Fruit fly (Drosophila melanogaster) whole organism, embryonic: Measurements from ENCODE around the gene path.

ENCODE experiments used
- CG10979 ChIP-seq: fragments of 200-800 bp; sonication (Bioruptor generic); optimal IDR thresholded peaks from 2 replicates; lab custom pipeline; 2018; ENCODE audit warnings: missing biosample characterization, mild to moderate bottlenecking, missing genetic modification characterization, moderate library complexity
- CG11398 ChIP-seq: fragments of 200-800 bp; sonication (Bioruptor generic); optimal IDR thresholded peaks from 2 replicates; lab custom pipeline; 2016; ENCODE audit warnings: missing biosample characterization, missing genetic modification characterization
- CG11695 ChIP-seq: fragments of 200-800 bp; sonication (Bioruptor generic); IDR thresholded peaks from 3 replicates; pipeline ENCODE4 v1.3.6; 2022; ENCODE audit warnings: missing biosample characterization, missing genetic modification characterization
- CG12299 ChIP-seq: fragments of 200-800 bp; sonication (Bioruptor generic); optimal IDR thresholded peaks from 2 replicates; lab custom pipeline; 2018; ENCODE audit warnings: missing biosample characterization, mild to moderate bottlenecking, missing genetic modification characterization
- CG1233 ChIP-seq: fragments of 200-800 bp; sonication (Bioruptor generic); optimal IDR thresholded peaks from 4 replicates; lab custom pipeline; 2018; ENCODE audit warnings: missing biosample characterization, mild to moderate bottlenecking, missing genetic modification characterization
- CG14441 ChIP-seq: fragments of 200-800 bp; sonication (Bioruptor generic); IDR thresholded peaks from 2 replicates; pipeline ENCODE4 v1.3.6; 2022; ENCODE audit warnings: missing biosample characterization, missing genetic modification characterization
- CG1602 ChIP-seq: fragments of 200-800 bp; sonication (Bioruptor generic); optimal IDR thresholded peaks from 3 replicates; lab custom pipeline; 2016; ENCODE audit warnings: missing biosample characterization, missing genetic modification characterization
- CG17802 ChIP-seq: fragments of 200-800 bp; sonication (Bioruptor generic); optimal IDR thresholded peaks from 2 replicates; lab custom pipeline; 2018; ENCODE audit warnings: missing biosample characterization, mild to moderate bottlenecking, missing genetic modification characterization, moderate library complexity
- CG1792 ChIP-seq: fragments of 200-800 bp; sonication (Bioruptor generic); optimal IDR thresholded peaks from 2 replicates; lab custom pipeline; 2016; ENCODE audit warnings: missing biosample characterization, missing genetic modification characterization
- CG2129 ChIP-seq: fragments of 200-800 bp; sonication (Bioruptor generic); IDR thresholded peaks from 2 replicates; pipeline ENCODE4 v1.3.6; 2022; ENCODE audit warnings: missing biosample characterization, missing genetic modification characterization; ENCODE audit not compliant: partially characterized antibody
- CG4854 ChIP-seq: fragments of 200-800 bp; sonication (Bioruptor generic); optimal IDR thresholded peaks from 2 replicates; lab custom pipeline; 2016; ENCODE audit warnings: missing biosample characterization, missing genetic modification characterization, inconsistent platforms
- CG6791 ChIP-seq: fragments of 200-800 bp; sonication (Bioruptor generic); IDR thresholded peaks from 3 replicates; pipeline ENCODE4 v1.3.6; 2022; ENCODE audit warnings: missing biosample characterization, missing genetic modification characterization; ENCODE audit not compliant: partially characterized antibody
- CG6854 ChIP-seq: fragments of 200-800 bp; sonication (Bioruptor generic); optimal IDR thresholded peaks from 3 replicates; lab custom pipeline; 2017; ENCODE audit warnings: missing biosample characterization, mild to moderate bottlenecking, missing genetic modification characterization
- CG7839 ChIP-seq: fragments of 200-800 bp; sonication (Bioruptor generic); optimal IDR thresholded peaks from 3 replicates; lab custom pipeline; 2018; ENCODE audit warnings: missing biosample characterization, mild to moderate bottlenecking, missing genetic modification characterization, moderate library complexity
- CG9609 ChIP-seq: fragments of 200-800 bp; sonication (Bioruptor generic); optimal IDR thresholded peaks from 3 replicates; lab custom pipeline; 2016; ENCODE audit warnings: missing biosample characterization, missing genetic modification characterization
- Camta ChIP-seq: fragments of 200-800 bp; sonication (Bioruptor generic); optimal IDR thresholded peaks from 2 replicates; lab custom pipeline; 2016; ENCODE audit warnings: missing biosample characterization, missing genetic modification characterization
- CoRest ChIP-seq: fragments of 200-800 bp; sonication (Bioruptor generic); optimal IDR thresholded peaks from 3 replicates; lab custom pipeline; 2018; ENCODE audit warnings: missing biosample characterization, mild to moderate bottlenecking, missing genetic modification characterization, moderate library complexity
- Dfd ChIP-seq, 2 experiments: fragments of >200 bp; optimal IDR thresholded peaks; 2 replicates each; lab custom pipeline; 2017; ENCODE audit warnings: missing biosample characterization in 2 of 2, missing genetic modification characterization in 2 of 2
- Dref ChIP-seq: fragments of 200-800 bp; sonication (Bioruptor generic); IDR thresholded peaks from 2 replicates; pipeline ENCODE4 v1.3.6; 2022; ENCODE audit warnings: missing biosample characterization, missing genetic modification characterization
- Ets65A ChIP-seq: fragments of 200-800 bp; sonication (Bioruptor generic); peaks from one replicate; lab custom pipeline; 2016; ENCODE audit warnings: missing biosample characterization, missing genetic modification characterization
- Fer1 ChIP-seq: fragments of 200-800 bp; sonication (Bioruptor generic); optimal IDR thresholded peaks from 2 replicates; lab custom pipeline; 2017; ENCODE audit warnings: missing biosample characterization, mild to moderate bottlenecking, missing genetic modification characterization
- Gsc ChIP-seq: fragments of 200-800 bp; sonication (Bioruptor generic); IDR thresholded peaks from 2 replicates; pipeline ENCODE4 v1.3.6; 2022; ENCODE audit warnings: missing biosample characterization, missing genetic modification characterization
- HLH3B ChIP-seq: fragments of 200-800 bp; sonication (Bioruptor generic); IDR thresholded peaks from 2 replicates; pipeline ENCODE4 v1.3.6; 2022; ENCODE audit warnings: missing biosample characterization, missing genetic modification characterization
- Hmx ChIP-seq: fragments of 200-800 bp; sonication (Bioruptor generic); optimal IDR thresholded peaks from 2 replicates; lab custom pipeline; 2016; ENCODE audit warnings: missing biosample characterization, missing genetic modification characterization
- Jarid2 ChIP-seq: fragments of 200-800 bp; sonication (Bioruptor generic); optimal IDR thresholded peaks from 3 replicates; lab custom pipeline; 2017; ENCODE audit warnings: mild to moderate bottlenecking, missing biosample characterization, missing genetic modification reagents, missing genetic modification characterization
- Optix ChIP-seq: fragments of 200-800 bp; sonication (Bioruptor generic); IDR thresholded peaks from 3 replicates; pipeline ENCODE4 v1.3.6; 2022; ENCODE audit warnings: missing biosample characterization, missing genetic modification characterization
- Rfx ChIP-seq: fragments of 200-800 bp; sonication (Bioruptor generic); IDR thresholded peaks from 2 replicates; pipeline ENCODE4 v1.3.6; 2022; ENCODE audit warnings: missing biosample characterization, missing genetic modification characterization
- TFAM ChIP-seq: fragments of 200-800 bp; sonication (Bioruptor generic); optimal IDR thresholded peaks from 2 replicates; lab custom pipeline; 2017; ENCODE audit warnings: missing biosample characterization, missing genetic modification characterization, inconsistent platforms
- Xrp1 ChIP-seq: fragments of 200-800 bp; sonication (Bioruptor generic); IDR thresholded peaks from 2 replicates; pipeline ENCODE4 v1.3.6; 2022; ENCODE audit warnings: missing biosample characterization, missing genetic modification characterization
- ato ChIP-seq: fragments of 200-800 bp; sonication (Bioruptor generic); IDR thresholded peaks from 2 replicates; pipeline ENCODE4 v1.3.6; 2022; ENCODE audit warnings: missing biosample characterization, missing genetic modification characterization; ENCODE audit not compliant: partially characterized antibody
- az2 ChIP-seq: fragments of 200-800 bp; sonication (Bioruptor generic); optimal IDR thresholded peaks from 3 replicates; lab custom pipeline; 2016; ENCODE audit warnings: missing biosample characterization, missing genetic modification characterization
- bab2 ChIP-seq: fragments of 200-800 bp; sonication (Bioruptor generic); optimal IDR thresholded peaks from 2 replicates; lab custom pipeline; 2016; ENCODE audit warnings: missing biosample characterization, missing genetic modification characterization
- caup ChIP-seq: fragments of 200-800 bp; sonication (Bioruptor generic); optimal IDR thresholded peaks from 3 replicates; lab custom pipeline; 2017; ENCODE audit warnings: missing biosample characterization, mild to moderate bottlenecking, missing genetic modification characterization, moderate library complexity; ENCODE audit not compliant: severe bottlenecking
- fd102C ChIP-seq: fragments of 200-800 bp; sonication (Bioruptor generic); optimal IDR thresholded peaks from 2 replicates; lab custom pipeline; 2018; ENCODE audit warnings: missing biosample characterization, mild to moderate bottlenecking, missing genetic modification characterization, moderate library complexity
- gro ChIP-seq: fragments of 200-800 bp; sonication (Bioruptor generic); optimal IDR thresholded peaks from 2 replicates; lab custom pipeline; 2016; ENCODE audit warnings: missing biosample characterization, missing genetic modification characterization
- jigr1 ChIP-seq: fragments of 200-800 bp; sonication (Bioruptor generic); IDR thresholded peaks from 3 replicates; pipeline ENCODE4 v1.3.6; 2022; ENCODE audit warnings: missing biosample characterization, missing genetic modification characterization
- jing ChIP-seq: fragments of 200-800 bp; sonication (Bioruptor generic); optimal IDR thresholded peaks from 2 replicates; lab custom pipeline; 2018; ENCODE audit warnings: missing biosample characterization, mild to moderate bottlenecking, missing genetic modification characterization
- mld ChIP-seq: fragments of 200-800 bp; sonication (Bioruptor generic); IDR thresholded peaks from 3 replicates; pipeline ENCODE4 v1.3.6; 2022; ENCODE audit warnings: missing biosample characterization, missing genetic modification characterization; ENCODE audit not compliant: partially characterized antibody
- nerfin-2 ChIP-seq: fragments of 200-800 bp; sonication (Bioruptor generic); IDR thresholded peaks from 2 replicates; pipeline ENCODE4 v1.3.6; 2022; ENCODE audit warnings: missing biosample characterization, missing genetic modification characterization; ENCODE audit not compliant: partially characterized antibody
- oc ChIP-seq: fragments of 200-800 bp; sonication (Bioruptor generic); optimal IDR thresholded peaks from 2 replicates; lab custom pipeline; 2018; ENCODE audit warnings: missing biosample characterization, mild to moderate bottlenecking, missing genetic modification characterization, moderate library complexity
- pfk ChIP-seq: fragments of 200-800 bp; sonication (Bioruptor generic); optimal IDR thresholded peaks from 2 replicates; lab custom pipeline; 2018; ENCODE audit warnings: missing biosample characterization, mild to moderate bottlenecking, missing genetic modification characterization, moderate library complexity
- phol ChIP-seq: fragments of 200-800 bp; sonication (Bioruptor generic); optimal IDR thresholded peaks from 3 replicates; lab custom pipeline; 2018; ENCODE audit warnings: missing biosample characterization, mild to moderate bottlenecking, missing genetic modification characterization, moderate library complexity
- schlank ChIP-seq: fragments of 200-800 bp; sonication (Bioruptor generic); optimal IDR thresholded peaks from 2 replicates; lab custom pipeline; 2018; ENCODE audit warnings: missing biosample characterization, mild to moderate bottlenecking, missing genetic modification characterization
- sd ChIP-seq: fragments of 200-800 bp; sonication (Bioruptor generic); optimal IDR thresholded peaks from 3 replicates; lab custom pipeline; 2018; ENCODE audit warnings: missing biosample characterization, mild to moderate bottlenecking, missing genetic modification characterization, moderate library complexity
- tap ChIP-seq: fragments of 200-800 bp; optimal IDR thresholded peaks from 3 replicates; lab custom pipeline; 2019; ENCODE audit warnings: missing biosample characterization, mild to moderate bottlenecking, missing genetic modification characterization, moderate library complexity
- tgo ChIP-seq: fragments of 200-800 bp; sonication (Bioruptor generic); IDR thresholded peaks from 3 replicates; pipeline ENCODE4 v1.3.6; 2022; ENCODE audit warnings: missing biosample characterization, missing genetic modification characterization
- tin ChIP-seq: fragments of 200-800 bp; sonication (Bioruptor generic); optimal IDR thresholded peaks from 3 replicates; lab custom pipeline; 2016; ENCODE audit warnings: missing biosample characterization, missing genetic modification characterization
- tup ChIP-seq: fragments of 200-800 bp; sonication (Bioruptor generic); optimal IDR thresholded peaks from 2 replicates; lab custom pipeline; 2016; ENCODE audit warnings: missing biosample characterization, mild to moderate bottlenecking, missing genetic modification characterization, moderate library complexity
- wek ChIP-seq: fragments of 200-800 bp; sonication (Bioruptor generic); optimal IDR thresholded peaks from 3 replicates; lab custom pipeline; 2018; ENCODE audit warnings: missing biosample characterization, mild to moderate bottlenecking, missing genetic modification characterization, moderate library complexity

Gene path

dm6 chr3L:9503552-9504317 is 1.4 kb downstream of the path start:
- no peak for TF ChIP-seq mld
- TF ChIP-seq Xrp1 (GFP tag; lab: Robert Waterston, UW): peak; percentile 24; the same call in 1 of the 2 replicates
- peak; percentile 1 for TF ChIP-seq Fer1
- no peak for TF ChIP-seq wek (GFP tag; lab: Kevin White, UChicago)
- no peak for TF ChIP-seq Jarid2 (GFP tag; lab: Kevin White, UChicago)
- no peak for TF ChIP-seq Dref (GFP tag; lab: Robert Waterston, UW)
- no peak for TF ChIP-seq schlank (tag; lab: Kevin White, UChicago)
- no peak for TF ChIP-seq CG11695 (GFP tag; lab: Robert Waterston, UW)
- TF ChIP-seq fd102C (GFP tag; lab: Kevin White, UChicago): no peak
- TF ChIP-seq ato (GFP tag; lab: Robert Waterston, UW): no peak
- no peak for TF ChIP-seq oc (tag; lab: Kevin White, UChicago)
- peak; percentile 26 for TF ChIP-seq CG10979 (tag; lab: Kevin White, UChicago)
- TF ChIP-seq jing (GFP tag; lab: Kevin White, UChicago): no peak
- no peak for TF ChIP-seq Optix (GFP tag; lab: Robert Waterston, UW)
- TF ChIP-seq TFAM: no peak
- no peak for TF ChIP-seq CG17802 (tag; lab: Kevin White, UChicago)
- TF ChIP-seq CG9609: no peak
- TF ChIP-seq CG1233 (GFP tag; lab: Kevin White, UChicago): peak; percentile 30
- TF ChIP-seq phol (tag; lab: Kevin White, UChicago): peak; percentile 15
- TF ChIP-seq tup (GFP tag; lab: Kevin White, UChicago): no peak
- TF ChIP-seq tgo (GFP tag; lab: Robert Waterston, UW): no peak
- TF ChIP-seq nerfin-2 (GFP tag; lab: Robert Waterston, UW): no peak
- TF ChIP-seq CG4854: no peak
- TF ChIP-seq Camta (GFP tag; lab: Kevin White, UChicago): no peak
- peak; percentile 25 for TF ChIP-seq caup (GFP tag; lab: Kevin White, UChicago)
- peak; percentile 31 for TF ChIP-seq CG6854 (GFP tag; lab: Kevin White, UChicago)
- no peak for TF ChIP-seq CG12299 (tag; lab: Kevin White, UChicago)
- no peak for TF ChIP-seq az2
- TF ChIP-seq bab2 (GFP tag; lab: Kevin White, UChicago): peak; percentile 10
- 0 out of 2 replicates have a peak, but pooled peaks have one; percentile 18 for TF ChIP-seq HLH3B (GFP tag; lab: Robert Waterston, UW)
- TF ChIP-seq gro (GFP tag; lab: Kevin White, UChicago): no peak
- no peak for TF ChIP-seq CoRest (tag; lab: Kevin White, UChicago)
- TF ChIP-seq tin (GFP tag; lab: Kevin White, UChicago): peak; percentile 11
- no peak for TF ChIP-seq CG6791 (GFP tag; lab: Robert Waterston, UW)
- TF ChIP-seq CG1792 (GFP tag; lab: Kevin White, UChicago): no peak
- TF ChIP-seq CG2129: no peak
- TF ChIP-seq CG11398: no peak
- no peak for TF ChIP-seq Gsc (GFP tag; lab: Robert Waterston, UW)
- no peak for TF ChIP-seq Ets65A
- TF ChIP-seq jigr1: no peak
- 0 out of 2 replicates have a peak, but pooled peaks have one; percentile 31 for TF ChIP-seq Rfx (GFP tag; lab: Robert Waterston, UW)
- TF ChIP-seq CG14441 (GFP tag; lab: Robert Waterston, UW): no peak
- TF ChIP-seq sd (tag; lab: Kevin White, UChicago): no peak
- no peak for TF ChIP-seq pfk (GFP tag; lab: Kevin White, UChicago)
- no peak for TF ChIP-seq CG1602 (GFP tag; lab: Kevin White, UChicago)
- TF ChIP-seq CG7839 (tag; lab: Kevin White, UChicago): peak; percentile 12
- no peak for TF ChIP-seq Hmx (GFP tag; lab: Kevin White, UChicago)
- TF ChIP-seq Dfd (GFP tag; optimal IDR thresholded peaks at IDR 0.05; lab: Kevin White, UChicago): no peak
- no peak for TF ChIP-seq tap (tag; lab: Kevin White, UChicago)
